Worm (Caenorhabditis elegans) whole organism, L1 larva: ENCODE results near the gene calu-1.

Experiments used
- C34B4.2 ChIP-seq: sonication (generic microtip); optimal IDR thresholded peaks from 2 replicates; lab custom pipeline; 2017; ENCODE audit warnings: mild to moderate bottlenecking, missing genetic modification characterization, missing compliant biosample characterization
- Y116A8C.19 ChIP-seq: sonication (generic microtip); optimal IDR thresholded peaks from 2 replicates; lab custom pipeline; 2016; ENCODE audit warnings: missing compliant biosample characterization, missing genetic modification characterization, borderline replicate concordance
- aha-1 ChIP-seq: fragments of 150-350 bp; optimal IDR thresholded peaks from 2 replicates; lab custom pipeline; 2014; ENCODE audit warnings: missing biosample characterization, missing genetic modification characterization
- ama-1 ChIP-seq: fragments of 150-350 bp; optimal IDR thresholded peaks from 2 replicates; lab custom pipeline; 2014
- blmp-1 ChIP-seq: fragments of 150-350 bp; optimal IDR thresholded peaks from 2 replicates; lab custom pipeline; 2014; ENCODE audit warnings: missing biosample characterization, missing genetic modification characterization
- ceh-90 ChIP-seq: sonication (generic microtip); optimal IDR thresholded peaks from 2 replicates; lab custom pipeline; 2016; ENCODE audit warnings: missing genetic modification characterization, missing compliant biosample characterization
- dsc-1 ChIP-seq: sonication (generic microtip); optimal IDR thresholded peaks from 2 replicates; lab custom pipeline; 2016; ENCODE audit warnings: mild to moderate bottlenecking, missing genetic modification characterization, missing compliant biosample characterization
- egl-27 ChIP-seq, 2 experiments: fragments of 150-350 bp in 1 of 2; sonication (generic microtip); optimal IDR thresholded peaks; 3 replicates each; lab custom pipeline; 2017 to 2018; ENCODE audit warnings: missing biosample characterization in 2 of 2, missing genetic modification characterization in 2 of 2, missing genetic modification reagents in 2 of 2
- elt-2 ChIP-seq: sonication (generic microtip); optimal IDR thresholded peaks from 2 replicates; lab custom pipeline; 2016; ENCODE audit warnings: missing genetic modification characterization, mild to moderate bottlenecking, inconsistent platforms, missing compliant biosample characterization, missing genetic modification reagents
- fkh-10 ChIP-seq: sonication (generic microtip); optimal IDR thresholded peaks from 2 replicates; lab custom pipeline; 2017; ENCODE audit warnings: missing biosample characterization, missing genetic modification reagents, missing genetic modification characterization
- grh-1 ChIP-seq: fragments of 200-800 bp; sonication (Bioruptor generic); IDR thresholded peaks from 2 replicates; pipeline ENCODE4 v1.3.6; 2022; ENCODE audit warnings: missing genetic modification reagents, missing genetic modification characterization, missing compliant biosample characterization
- hlh-17 ChIP-seq: fragments of 200-800 bp; sonication (Bioruptor generic); optimal IDR thresholded peaks from 2 replicates; lab custom pipeline; 2018; ENCODE audit warnings: missing genetic modification characterization, mild to moderate bottlenecking, missing compliant biosample characterization, moderate library complexity, borderline replicate concordance
- hlh-4 ChIP-seq: sonication (generic microtip); optimal IDR thresholded peaks from 2 replicates; lab custom pipeline; 2016; ENCODE audit warnings: mild to moderate bottlenecking, missing genetic modification characterization, missing compliant biosample characterization
- irx-1 ChIP-seq: sonication (generic microtip); optimal IDR thresholded peaks from 2 replicates; lab custom pipeline; 2016; ENCODE audit warnings: missing genetic modification characterization, missing compliant biosample characterization
- isw-1 ChIP-seq: fragments of 200-800 bp; sonication (Bioruptor generic); IDR thresholded peaks from 2 replicates; pipeline ENCODE4 v1.3.6; 2022; ENCODE audit warnings: missing genetic modification characterization, missing compliant biosample characterization
- lin-13 ChIP-seq: fragments of 150-350 bp; optimal IDR thresholded peaks from 2 replicates; lab custom pipeline; 2014; ENCODE audit warnings: missing biosample characterization, missing genetic modification reagents, missing genetic modification characterization
- lin-14 ChIP-seq: fragments of 200-800 bp; sonication (Bioruptor generic); optimal IDR thresholded peaks from 2 replicates; lab custom pipeline; 2018; ENCODE audit warnings: mild to moderate bottlenecking, missing genetic modification characterization, moderate library complexity, missing compliant biosample characterization
- lin-15B ChIP-seq: fragments of 150-350 bp; sonication (generic microtip); optimal IDR thresholded peaks from 3 replicates; lab custom pipeline; 2014; ENCODE audit warnings: missing biosample characterization, missing genetic modification characterization
- lin-39 ChIP-seq: fragments of 150-350 bp; optimal IDR thresholded peaks from 2 replicates; lab custom pipeline; 2014; ENCODE audit warnings: missing biosample characterization, missing genetic modification reagents, missing genetic modification characterization
- lsy-2 ChIP-seq, 2 experiments: fragments of 150-350 bp; optimal IDR thresholded peaks; 2 replicates each; lab custom pipeline; 2014; ENCODE audit warnings: missing biosample characterization in 2 of 2, missing genetic modification characterization in 2 of 2
- mab-9 ChIP-seq: fragments of 200-800 bp; sonication (Bioruptor generic); IDR thresholded peaks from 2 replicates; pipeline ENCODE4 v1.3.6; 2022; ENCODE audit warnings: missing genetic modification reagents, missing genetic modification characterization, missing compliant biosample characterization
- mdl-1 ChIP-seq, 2 experiments: fragments of 150-350 bp; optimal IDR thresholded peaks; 2 replicates each; lab custom pipeline; 2014 to 2017; ENCODE audit warnings: missing biosample characterization in 2 of 2, missing genetic modification characterization in 2 of 2, inconsistent platforms in 1 of 2
- mef-2 ChIP-seq: fragments of 150-350 bp; optimal IDR thresholded peaks from 2 replicates; lab custom pipeline; 2014; ENCODE audit warnings: missing biosample characterization, missing genetic modification characterization
- mep-1 ChIP-seq: fragments of 150-350 bp; optimal IDR thresholded peaks from 2 replicates; lab custom pipeline; 2014; ENCODE audit warnings: missing biosample characterization, missing genetic modification characterization
- nhr-11 ChIP-seq: fragments of 150-350 bp; optimal IDR thresholded peaks from 2 replicates; lab custom pipeline; 2014; ENCODE audit warnings: missing biosample characterization, missing genetic modification characterization
- nhr-77 ChIP-seq: fragments of 150-350 bp; optimal IDR thresholded peaks from 2 replicates; lab custom pipeline; 2014; ENCODE audit warnings: missing biosample characterization, missing genetic modification characterization
- nhr-84 ChIP-seq: sonication (generic microtip); optimal IDR thresholded peaks from 2 replicates; lab custom pipeline; 2017; ENCODE audit warnings: missing biosample characterization, missing genetic modification characterization
- nhr-85 ChIP-seq: sonication (generic microtip); peaks from one replicate; lab custom pipeline; 2016; ENCODE audit warnings: missing genetic modification characterization, inconsistent platforms, missing compliant biosample characterization
- pag-3 ChIP-seq: sonication (generic microtip); optimal IDR thresholded peaks from 2 replicates; lab custom pipeline; 2017; ENCODE audit warnings: missing genetic modification characterization, mild to moderate bottlenecking, missing compliant biosample characterization, antibody characterized with exemption, borderline replicate concordance; ENCODE audit not compliant: insufficient read depth
- skn-1 ChIP-seq: fragments of 150-350 bp; optimal IDR thresholded peaks from 2 replicates; lab custom pipeline; 2014; ENCODE audit warnings: missing biosample characterization, missing genetic modification characterization
- swsn-7 ChIP-seq: sonication (generic microtip); optimal IDR thresholded peaks from 2 replicates; lab custom pipeline; 2016; ENCODE audit warnings: missing genetic modification characterization, missing compliant biosample characterization
- unc-30 ChIP-seq: sonication (generic microtip); optimal IDR thresholded peaks from 2 replicates; lab custom pipeline; 2017; ENCODE audit warnings: missing biosample characterization, missing genetic modification characterization
- unc-62 ChIP-seq: fragments of 150-350 bp; optimal IDR thresholded peaks from 2 replicates; lab custom pipeline; 2014; ENCODE audit warnings: missing biosample characterization, missing genetic modification reagents, missing genetic modification characterization
- unc-86 ChIP-seq: sonication (generic microtip); optimal IDR thresholded peaks from 2 replicates; lab custom pipeline; 2016; ENCODE audit warnings: missing genetic modification characterization, missing compliant biosample characterization
- unc-98 ChIP-seq: fragments of 200-800 bp; sonication (Bioruptor generic); IDR thresholded peaks from 2 replicates; pipeline ENCODE4 v1.3.6; 2022; ENCODE audit warnings: missing genetic modification characterization, missing compliant biosample characterization
- xbp-1 ChIP-seq: sonication (generic microtip); optimal IDR thresholded peaks from 2 replicates; lab custom pipeline; 2016; ENCODE audit warnings: missing genetic modification characterization, missing compliant biosample characterization
- zag-1 ChIP-seq: fragments of 150-350 bp; optimal IDR thresholded peaks from 2 replicates; lab custom pipeline; 2014; ENCODE audit warnings: missing biosample characterization, missing genetic modification characterization
- zip-4 ChIP-seq: fragments of 200-800 bp; sonication (Bioruptor generic); optimal IDR thresholded peaks from 2 replicates; lab custom pipeline; 2018; ENCODE audit warnings: mild to moderate bottlenecking, missing genetic modification characterization, moderate library complexity, missing compliant biosample characterization
- ztf-11 ChIP-seq, 2 experiments: sonication (generic microtip); optimal IDR thresholded peaks; 2 replicates each; lab custom pipeline; 2016 to 2017; ENCODE audit warnings: missing genetic modification characterization in 2 of 2, missing biosample characterization in 1 of 2, missing compliant biosample characterization in 1 of 2

calu-1 gene

DNA sequence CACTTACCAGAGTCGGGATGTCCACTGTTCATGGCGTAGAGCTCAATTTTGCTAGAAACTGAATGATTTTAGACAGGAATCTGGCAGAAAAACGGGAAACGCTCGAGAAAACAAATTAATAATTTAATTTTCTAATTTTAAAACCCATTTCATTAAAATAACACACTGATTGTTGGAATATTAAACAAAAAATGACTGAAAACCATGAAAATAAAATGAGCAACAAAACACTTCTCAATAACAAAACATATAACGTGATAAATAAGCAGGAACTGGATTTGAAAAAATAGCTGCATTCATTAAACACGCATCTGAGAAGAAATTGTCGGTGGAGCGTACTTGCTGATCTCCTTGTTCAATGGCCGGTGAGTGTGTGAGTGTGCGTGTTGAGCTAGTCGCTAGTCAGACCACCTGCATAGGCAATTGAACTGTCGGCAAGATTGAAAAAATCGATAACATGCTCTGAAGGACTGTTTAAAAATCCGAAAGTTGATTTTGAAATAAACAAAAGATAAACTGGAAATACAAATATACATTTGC is 26.9 kb upstream of the calu-1 start, which contains the start of gene ZC8.6 (continued):
- no peak for TF ChIP-seq unc-98 (GFP tag; lab: Robert Waterston, UW)
- TF ChIP-seq swsn-7: no peak
- TF ChIP-seq xbp-1 (tag; lab: Kevin White, UChicago): peak; percentile 42
- peak; percentile 68 for TF ChIP-seq mep-1
- TF ChIP-seq unc-86: no peak
- peak; percentile 54 for TF ChIP-seq lin-15B (tag; lab: Kevin White, UChicago)
- no peak for TF ChIP-seq mab-9 (GFP tag; lab: Robert Waterston, UW)
- no peak for TF ChIP-seq skn-1 (tag; lab: Kevin White, UChicago)
- TF ChIP-seq mef-2: no peak
- no peak for TF ChIP-seq hlh-17 (GFP tag; lab: Kevin White, UChicago)
- no peak for TF ChIP-seq lin-39 (tag; lab: Kevin White, UChicago)

DNA sequence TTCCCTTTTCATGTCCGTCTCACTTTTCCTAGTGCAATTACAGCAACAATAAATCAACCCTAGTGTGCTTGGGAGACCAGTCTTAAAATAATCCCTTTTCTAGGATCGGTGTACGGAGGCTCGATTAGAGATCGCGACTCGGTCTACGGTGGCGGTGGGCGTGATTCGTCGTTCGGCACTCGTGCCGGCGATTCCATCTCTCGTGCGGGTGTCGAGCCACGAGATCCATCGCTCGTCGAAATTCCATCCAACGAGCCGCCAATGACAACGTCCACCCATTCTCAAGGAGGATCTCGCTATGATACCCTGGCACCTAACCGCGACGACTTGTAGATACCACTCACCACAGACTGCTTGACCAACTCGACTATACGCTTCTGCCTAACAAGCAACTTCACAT is 21.8 kb upstream of the calu-1 start:
- no peak for TF ChIP-seq dsc-1 (tag; lab: Kevin White, UChicago)
- no peak for TF ChIP-seq elt-2
- TF ChIP-seq Y116A8C.19: no peak
- no peak for TF ChIP-seq ztf-11 (tag; optimal IDR thresholded peaks at IDR 0.05; lab: Kevin White, UChicago)
- TF ChIP-seq grh-1 (GFP tag; lab: Robert Waterston, UW): no peak
- TF ChIP-seq irx-1 (tag; lab: Kevin White, UChicago): no peak
- TF ChIP-seq pag-3 (tag; lab: Kevin White, UChicago): no peak
- no peak for TF ChIP-seq nhr-77 (tag; lab: Kevin White, UChicago)
- TF ChIP-seq unc-62 (GFP tag; lab: Kevin White, UChicago): no peak
- no peak for TF ChIP-seq nhr-84
- no peak for TF ChIP-seq egl-27 (tag; optimal IDR thresholded peaks at IDR 0.05; lab: Kevin White, UChicago)

DNA sequence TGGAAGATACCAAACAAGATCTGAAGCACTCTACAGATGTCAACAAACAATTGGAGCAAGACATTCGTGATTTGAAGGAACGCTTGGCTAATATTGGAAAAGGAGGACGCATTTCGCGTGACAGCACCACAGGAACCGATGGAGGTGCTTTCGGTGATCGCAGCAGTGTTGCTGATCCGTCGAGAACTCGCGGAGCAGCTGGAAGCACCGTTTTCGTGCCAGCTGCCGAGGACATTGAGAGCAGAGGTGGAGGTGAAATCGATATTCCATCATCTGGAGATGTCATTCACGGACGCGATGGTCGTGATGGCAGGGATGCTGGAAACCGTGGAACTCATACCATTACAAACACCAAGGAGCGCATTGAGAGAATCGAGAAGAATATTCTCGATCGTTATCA is 16.9 kb upstream of the calu-1 start:
- TF ChIP-seq blmp-1 (tag; lab: Kevin White, UChicago) (no peak), zip-4 (GFP tag; lab: Kevin White, UChicago) (no peak), nhr-85 (no peak), hlh-4 (tag; lab: Kevin White, UChicago) (no peak), skn-1 (tag; lab: Kevin White, UChicago) (no peak), xbp-1 (tag; lab: Kevin White, UChicago) (no peak), mab-9 (GFP tag; lab: Robert Waterston, UW) (no peak), lin-39 (tag; lab: Kevin White, UChicago) (no peak), ceh-90 (tag; lab: Kevin White, UChicago) (no peak), lsy-2 (tag; optimal IDR thresholded peaks at IDR 0.05; lab: Kevin White, UChicago) (no peak), nhr-11 (tag; lab: Kevin White, UChicago) (no peak)
- TF ChIP-seq, all 84 proteins: peak for 0

DNA sequence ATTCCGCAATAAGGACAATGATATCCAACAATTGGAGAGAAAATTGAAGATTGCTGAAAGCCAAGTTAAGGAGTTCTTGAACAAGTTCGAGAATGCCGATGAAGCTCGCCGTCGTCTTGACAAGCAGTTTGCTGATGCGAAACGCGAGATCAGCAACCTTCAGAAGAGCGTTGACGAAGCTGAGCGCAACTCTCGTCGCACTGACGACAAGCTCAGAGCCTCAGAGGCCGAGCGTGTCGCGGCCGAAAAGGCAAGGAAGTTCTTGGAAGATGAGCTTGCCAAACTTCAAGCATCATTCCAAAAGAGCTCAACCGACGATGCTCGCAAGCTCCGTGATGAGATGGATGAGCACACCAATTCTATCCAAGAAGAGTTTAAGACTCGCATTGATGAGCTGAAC is 15.6 kb upstream of the calu-1 start:
- TF ChIP-seq pag-3 (tag; lab: Kevin White, UChicago): no peak
- TF ChIP-seq mdl-1 (tag; optimal IDR thresholded peaks at IDR 0.05; lab: Kevin White, UChicago): no peak
- TF ChIP-seq unc-30 (tag; lab: Kevin White, UChicago): no peak
- TF ChIP-seq fkh-10 (GFP tag; lab: Kevin White, UChicago): no peak
- no peak for TF ChIP-seq ama-1 (lab: Kevin White, UChicago)
- TF ChIP-seq zag-1 (tag; lab: Kevin White, UChicago): no peak
- no peak for TF ChIP-seq lin-14 (GFP tag; lab: Kevin White, UChicago)
- no peak for TF ChIP-seq mef-2
- TF ChIP-seq aha-1 (tag; lab: Kevin White, UChicago): no peak
- TF ChIP-seq unc-86: no peak
- TF ChIP-seq swsn-7: no peak
- TF ChIP-seq isw-1 (GFP tag; lab: Robert Waterston, UW): no peak
- no peak for TF ChIP-seq nhr-77 (tag; lab: Kevin White, UChicago)
- no peak for TF ChIP-seq C34B4.2 (tag; lab: Kevin White, UChicago)
- no peak for TF ChIP-seq lin-13
- no peak for TF ChIP-seq dsc-1 (tag; lab: Kevin White, UChicago)
